Fruit fly (Drosophila melanogaster) whole organism: ENCODE measurements around the gene CG4210.

Source experiments
- CG8478 ChIP-seq: fragments of >200 bp; optimal IDR thresholded peaks from 2 replicates; lab custom pipeline; 2018; ENCODE audit warnings: inconsistent platforms
- Dll ChIP-seq: fragments of >200 bp; optimal IDR thresholded peaks from 2 replicates; lab custom pipeline; 2017
- pan ChIP-seq: fragments of >200 bp; optimal IDR thresholded peaks from 2 replicates; lab custom pipeline; 2017
- psq ChIP-seq: fragments of >200 bp; optimal IDR thresholded peaks from 2 replicates; lab custom pipeline; 2017
- usp ChIP-seq: fragments of >200 bp; optimal IDR thresholded peaks from 2 replicates; lab custom pipeline; 2017; ENCODE audit warnings: missing biosample characterization, missing genetic modification characterization, mixed read lengths

DNA sequence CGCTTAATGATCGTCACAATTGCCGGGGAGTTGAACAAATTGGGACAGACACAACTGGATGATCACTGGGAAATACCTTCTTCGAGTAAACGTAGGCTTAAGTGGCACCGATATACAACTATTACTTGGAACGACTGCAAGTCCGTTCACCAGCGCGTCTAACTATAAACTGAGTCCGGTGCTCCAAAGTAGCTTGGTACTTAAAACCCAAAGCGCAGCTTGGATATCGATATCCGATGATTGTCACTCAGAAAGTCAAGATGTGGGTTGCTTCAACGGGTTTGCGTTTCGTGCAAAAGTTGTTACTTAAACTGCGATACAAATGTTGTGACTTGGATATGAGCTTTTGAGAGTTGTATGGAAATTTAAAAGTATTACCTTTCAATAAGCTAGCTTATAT, 7.5 kb upstream of the CG4210 start, which contains the start of gene Spn88Ea:
- TF ChIP-seq psq (lab: Kevin White, UChicago): no peak
- TF ChIP-seq pan (lab: Kevin White, UChicago): no peak
- TF ChIP-seq usp: no peak
- no peak for TF ChIP-seq Dll (lab: Kevin White, UChicago)
- no peak for TF ChIP-seq CG8478 (lab: Kevin White, UChicago)
